Worm (Caenorhabditis elegans) whole organism, young adult: ENCODE data around the gene clec-147.
A peak's percentile ranks its signal among the peaks of the same experiment; 100 is the strongest.

Source experiments
- B0336.3 ChIP-seq: fragments of 200-800 bp; sonication (Bioruptor generic); IDR thresholded peaks from 2 replicates; pipeline ENCODE4 v1.3.6; 2022; ENCODE audit warnings: missing genetic modification characterization, missing compliant biosample characterization
- C17E4.6 ChIP-seq: fragments of 200-800 bp; sonication (Bioruptor generic); IDR thresholded peaks from 2 replicates; pipeline ENCODE4 v1.3.6; 2022; ENCODE audit warnings: missing genetic modification reagents, missing genetic modification characterization, missing compliant biosample characterization
- D2030.7 ChIP-seq: fragments of 200-800 bp; sonication (Bioruptor generic); IDR thresholded peaks from 2 replicates; pipeline ENCODE4 v1.3.6; 2022; ENCODE audit warnings: missing genetic modification reagents, missing genetic modification characterization, missing compliant biosample characterization
- F10E7.11 ChIP-seq: sonication (generic microtip); optimal IDR thresholded peaks from 2 replicates; lab custom pipeline; 2017; ENCODE audit warnings: mild to moderate bottlenecking, missing genetic modification characterization, moderate library complexity, missing compliant biosample characterization
- cebp-1 ChIP-seq, 2 experiments: fragments of 200-800 bp in 1 of 2; sonication (Bioruptor generic) in 1 of 2; sonication (generic microtip) in 1 of 2; IDR thresholded peaks in 1 of 2; optimal IDR thresholded peaks in 1 of 2; 2 replicates each; pipeline versions ENCODE4 v1.3.6 to Lab custom; 2017 to 2022; ENCODE audit warnings: missing compliant biosample characterization in 2 of 2, missing genetic modification characterization in 2 of 2, mild to moderate bottlenecking in 1 of 2, missing genetic modification reagents in 1 of 2, moderate library complexity in 1 of 2
- dpl-1 ChIP-seq: fragments of 150-350 bp; optimal IDR thresholded peaks from 2 replicates; lab custom pipeline; 2014; ENCODE audit warnings: missing biosample characterization, missing genetic modification reagents, missing genetic modification characterization
- hmg-1.2 ChIP-seq: fragments of 200-800 bp; sonication (Bioruptor generic); IDR thresholded peaks from 2 replicates; pipeline ENCODE4 v1.3.6; 2022; ENCODE audit warnings: missing genetic modification reagents, missing genetic modification characterization, missing compliant biosample characterization
- hrde-1 ChIP-seq: sonication (generic microtip); optimal IDR thresholded peaks from 2 replicates; lab custom pipeline; 2016; ENCODE audit warnings: missing genetic modification characterization, mild to moderate bottlenecking, missing compliant biosample characterization, moderate library complexity, missing genotype, missing genetic modification reagents, borderline replicate concordance
- lag-1 ChIP-seq: fragments of 200-800 bp; sonication (Bioruptor generic); IDR thresholded peaks from 2 replicates; pipeline ENCODE4 v1.3.6; 2022; ENCODE audit warnings: missing genetic modification reagents, missing genetic modification characterization, missing compliant biosample characterization
- lin-54 ChIP-seq: fragments of 200-800 bp; sonication (Bioruptor generic); optimal IDR thresholded peaks from 2 replicates; lab custom pipeline; 2018; ENCODE audit warnings: mild to moderate bottlenecking, missing genetic modification characterization, missing compliant biosample characterization

- TF ChIP-seq cebp-1 (GFP tag; IDR thresholded peaks at IDR 0.05; lab: Robert Waterston, UW) (peak; percentile 47; the same call in 1 of the 2 replicates), cebp-1 (tag; optimal IDR thresholded peaks at IDR 0.05; lab: Kevin White, UChicago) (peak; percentile 85), B0336.3 (peak; percentile 87), dpl-1 (peak; percentile 14), hrde-1 (tag; lab: Kevin White, UChicago) (peak; percentile 80), lin-54 (GFP tag; lab: Kevin White, UChicago) (peak; percentile 86), C17E4.6 (GFP tag; lab: Robert Waterston, UW) (0 out of 2 replicates have a peak, but pooled peaks have one; percentile 69), lag-1 (no peak), D2030.7 (GFP tag; lab: Robert Waterston, UW) (peak; percentile 84), hmg-1.2 (peak; percentile 84), F10E7.11 (tag; lab: Kevin White, UChicago) (peak; percentile 70)
Measured at ce11 chrII:14496809-14497208, 40.8 kb downstream of the clec-147 start.
